Fruit fly (Drosophila melanogaster): ENCODE results near the gene CG11584.

The CG11584 gene

dm6 chrX:14214505-14215449 is 33.9 kb downstream of the CG11584 start (continued):
- TF ChIP-seq CG2678 (tag; optimal IDR thresholded peaks at IDR 0.05) (peak; percentile 72), tx (GFP tag; optimal IDR thresholded peaks at IDR 0.05) (no peak), Tbp (GFP tag; optimal IDR thresholded peaks at IDR 0.05) (no peak), CG8089 (GFP tag; optimal IDR thresholded peaks at IDR 0.05) (no peak), Drgx (GFP tag; IDR thresholded peaks at IDR 0.05) (peak; percentile 86), tap (tag; optimal IDR thresholded peaks at IDR 0.05) (peak; percentile 13), CoRest (tag; optimal IDR thresholded peaks at IDR 0.05) (peak; percentile 48), Xrp1 (GFP tag; IDR thresholded peaks at IDR 0.05) (0 out of 2 replicates have a peak, but pooled peaks have one; percentile 19), Lhr (GFP tag; optimal IDR thresholded peaks at IDR 0.05) (no peak), YL-1 (GFP tag; optimal IDR thresholded peaks at IDR 0.05) (no peak), H2.0 (GFP tag; IDR thresholded peaks at IDR 0.05) (peak; percentile 36; the same call in 1 of the 2 replicates), CG7372 (GFP tag; IDR thresholded peaks at IDR 0.05) (0 out of 2 replicates have a peak, but pooled peaks have one; percentile 16), CG11504 (tag; optimal IDR thresholded peaks at IDR 0.05) (peak; percentile 67), CG32767 (GFP tag; IDR thresholded peaks at IDR 0.05) (0 out of 2 replicates have a peak, but pooled peaks have one; percentile 24), wdn (GFP tag; IDR thresholded peaks at IDR 0.05) (peak; percentile 44; the same call in 1 of the 2 replicates), gce (GFP tag; IDR thresholded peaks at IDR 0.05) (no peak), pum (GFP tag; optimal IDR thresholded peaks at IDR 0.05) (no peak), tup (GFP tag; optimal IDR thresholded peaks at IDR 0.05) (no peak), zf30C (GFP tag; optimal IDR thresholded peaks at IDR 0.05) (no peak), CG30403 (GFP tag; optimal IDR thresholded peaks at IDR 0.05) (peak; percentile 27), chm (GFP tag; IDR thresholded peaks at IDR 0.05) (no peak), zen (tag; optimal IDR thresholded peaks at IDR 0.05) (peak; percentile 5), Taf1 (GFP tag; IDR thresholded peaks at IDR 0.05) (0 out of 2 replicates have a peak, but pooled peaks have one; percentile 28), Fer1 (GFP tag; optimal IDR thresholded peaks at IDR 0.05) (peak; percentile 58)

- TF ChIP-seq Rfx (GFP tag; IDR thresholded peaks at IDR 0.05) = 0 out of 2 replicates have a peak, but pooled peaks have one; percentile 17
- TF ChIP-seq prd (optimal IDR thresholded peaks at IDR 0.05) = no peak
- TF ChIP-seq prd (GFP tag; IDR thresholded peaks at IDR 0.05) = 0 out of 3 replicates have a peak, but pooled peaks have one; percentile 5
- TF ChIP-seq wek (GFP tag; optimal IDR thresholded peaks at IDR 0.05) = no peak
- no peak for TF ChIP-seq Hr39 (optimal IDR thresholded peaks at IDR 0.05)
- peak; percentile 32; the same call in 1 of the 3 replicates for TF ChIP-seq row (GFP tag; IDR thresholded peaks at IDR 0.05)
- peak; percentile 14 for TF ChIP-seq CG2678 (tag; optimal IDR thresholded peaks at IDR 0.05)
- TF ChIP-seq Drgx (GFP tag; IDR thresholded peaks at IDR 0.05) = peak; percentile 55; the same call in 1 of the 2 replicates
- peak; percentile 24; the same call in 1 of the 2 replicates for TF ChIP-seq CG9932 (GFP tag; IDR thresholded peaks at IDR 0.05)
- TF ChIP-seq Ets65A (GFP tag) = peak; percentile 63
- 0 out of 2 replicates have a peak, but pooled peaks have one; percentile 13 for TF ChIP-seq sob (GFP tag; IDR thresholded peaks at IDR 0.05)
- TF ChIP-seq CG7839 (tag; optimal IDR thresholded peaks at IDR 0.05) = peak; percentile 12
- TF ChIP-seq MESR4 (GFP tag; optimal IDR thresholded peaks at IDR 0.05) = no peak
- TF ChIP-seq NfI (GFP tag; optimal IDR thresholded peaks at IDR 0.05) = peak; percentile 16
- peak; percentile 63 for TF ChIP-seq Med (GFP tag)
- peak; percentile 29; the same call in 1 of the 3 replicates for TF ChIP-seq dysf (GFP tag; IDR thresholded peaks at IDR 0.05)
- TF ChIP-seq sd (tag; optimal IDR thresholded peaks at IDR 0.05) = peak; percentile 73
- no peak for TF ChIP-seq CG4854 (GFP tag; optimal IDR thresholded peaks at IDR 0.05)
- TF ChIP-seq grau (tag; optimal IDR thresholded peaks at IDR 0.05) = peak; percentile 10
- TF ChIP-seq exex (tag; optimal IDR thresholded peaks at IDR 0.05) = no peak
- TF ChIP-seq Doc2 (GFP tag; IDR thresholded peaks at IDR 0.05) = no peak
- TF ChIP-seq fd96Cb (tag; optimal IDR thresholded peaks at IDR 0.05) = no peak
- no peak for TF ChIP-seq Tbp (GFP tag; optimal IDR thresholded peaks at IDR 0.05)
- TF ChIP-seq D19A (tag; optimal IDR thresholded peaks at IDR 0.05) = peak; percentile 95
- TF ChIP-seq sug (tag; optimal IDR thresholded peaks at IDR 0.05) = peak; percentile 8
- peak; percentile 39 for TF ChIP-seq CG3281 (GFP tag; optimal IDR thresholded peaks at IDR 0.05)
These were observed 35.0 kb downstream of the CG11584 start for dm6 chrX:14215834-14216233.
